Fruit fly (Drosophila melanogaster) whole organism, wandering third instar larva: Measurements from ENCODE around the gene CG5388.

Experiments
- Dif ChIP-seq: fragments of 200-275, 200-300 bp; sonication (Bioruptor generic); optimal IDR thresholded peaks from 2 replicates; lab custom pipeline; 2018; ENCODE audit warnings: missing biosample characterization, missing genetic modification characterization; ENCODE audit not compliant: partially characterized antibody
- GATAd ChIP-seq: sonication (Bioruptor generic); optimal IDR thresholded peaks from 2 replicates; lab custom pipeline; 2016; ENCODE audit warnings: missing biosample characterization, missing genetic modification characterization
- Hnf4 ChIP-seq: fragments of 200-800 bp; sonication (Bioruptor generic); optimal IDR thresholded peaks from 2 replicates; lab custom pipeline; 2016; ENCODE audit warnings: missing biosample characterization, mild to moderate bottlenecking, missing genetic modification characterization
- OdsH ChIP-seq: fragments of 200-800 bp; sonication (Bioruptor generic); optimal IDR thresholded peaks from 2 replicates; lab custom pipeline; 2016; ENCODE audit warnings: missing biosample characterization, mild to moderate bottlenecking, missing genetic modification characterization
- h ChIP-seq: fragments of 200-800 bp; sonication (Bioruptor generic); optimal IDR thresholded peaks from 3 replicates; lab custom pipeline; 2016; ENCODE audit warnings: missing biosample characterization, mild to moderate bottlenecking, missing genetic modification characterization
- psq ChIP-seq: fragments of 200-800 bp; sonication (Bioruptor generic); optimal IDR thresholded peaks from 3 replicates; lab custom pipeline; 2017; ENCODE audit warnings: missing biosample characterization, mild to moderate bottlenecking, missing genetic modification characterization, moderate library complexity

DNA sequence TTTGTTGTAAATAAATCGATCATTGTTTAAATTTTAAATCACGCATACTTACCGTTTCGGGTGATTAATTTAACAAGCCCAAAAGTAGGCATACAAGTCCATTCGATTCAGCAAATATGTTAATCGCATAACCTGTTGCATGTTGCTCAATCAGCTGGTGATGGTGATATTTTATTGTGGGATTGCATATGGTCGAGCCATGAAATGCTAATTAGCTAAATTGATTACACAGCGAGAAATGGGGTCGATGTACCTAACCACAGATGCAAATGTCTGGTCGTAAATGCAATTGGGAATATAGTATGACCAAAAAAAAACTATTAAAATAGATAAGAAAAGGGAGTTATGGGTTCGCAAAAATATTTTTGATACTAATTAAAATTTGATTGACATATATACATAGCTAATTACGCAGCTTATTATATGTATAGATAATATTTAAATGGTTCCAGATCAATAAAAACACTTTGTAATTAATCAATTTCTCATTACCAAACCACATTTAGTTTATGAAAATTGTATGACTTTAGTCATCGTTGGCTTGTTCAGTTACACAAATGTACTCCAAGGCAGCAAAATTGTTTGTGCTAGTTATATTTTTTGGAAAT, 9.5 kb downstream of the CG5388 start, which contains the start of gene CG33721:
- TF ChIP-seq OdsH, result no peak
- TF ChIP-seq psq (GFP tag; lab: Kevin White, UChicago), result no peak
- TF ChIP-seq GATAd (GFP tag; lab: Kevin White, UChicago), result no peak
- no peak for TF ChIP-seq Hnf4 (GFP tag; lab: Kevin White, UChicago)
- TF ChIP-seq h, result no peak
- no peak for TF ChIP-seq Dif (GFP tag; lab: Kevin White, UChicago)
